Fruit fly (Drosophila melanogaster) whole organism, embryonic: Measurements from ENCODE around the gene Sik2.
A peak's percentile ranks its signal among the peaks of the same experiment; 100 is the strongest.

Experiments
- Aef1 ChIP-seq: fragments of 200-800 bp; sonication (Bioruptor generic); IDR thresholded peaks from 3 replicates; pipeline ENCODE4 v1.3.6; 2022; ENCODE audit warnings: missing biosample characterization, missing genetic modification characterization
- B-H1 ChIP-seq: fragments of 200-800 bp; sonication (Bioruptor generic); IDR thresholded peaks from 3 replicates; pipeline ENCODE4 v1.3.6; 2022; ENCODE audit warnings: missing biosample characterization, missing genetic modification characterization
- B-H2 ChIP-seq: fragments of 200-800 bp; sonication (Bioruptor generic); optimal IDR thresholded peaks from 2 replicates; lab custom pipeline; 2018; ENCODE audit warnings: missing biosample characterization, mild to moderate bottlenecking, missing genetic modification characterization
- BEAF-32 ChIP-seq: fragments of 200-800 bp; sonication (Bioruptor generic); optimal IDR thresholded peaks from 3 replicates; lab custom pipeline; 2017; ENCODE audit warnings: missing biosample characterization, missing genetic modification characterization, mild to moderate bottlenecking, moderate library complexity, missing genetic modification reagents
- CG10979 ChIP-seq: fragments of 200-800 bp; sonication (Bioruptor generic); optimal IDR thresholded peaks from 2 replicates; lab custom pipeline; 2018; ENCODE audit warnings: missing biosample characterization, mild to moderate bottlenecking, missing genetic modification characterization, moderate library complexity
- CG11695 ChIP-seq: fragments of 200-800 bp; sonication (Bioruptor generic); IDR thresholded peaks from 3 replicates; pipeline ENCODE4 v1.3.6; 2022; ENCODE audit warnings: missing biosample characterization, missing genetic modification characterization
- CG15011 ChIP-seq: fragments of 200-800 bp; sonication (Bioruptor generic); optimal IDR thresholded peaks from 3 replicates; lab custom pipeline; 2018; ENCODE audit warnings: missing biosample characterization, mild to moderate bottlenecking, missing genetic modification characterization
- CG15073 ChIP-seq: fragments of 200-800 bp; sonication (Bioruptor generic); optimal IDR thresholded peaks from 2 replicates; lab custom pipeline; 2016; ENCODE audit warnings: missing biosample characterization, missing genetic modification characterization
- CG1529 ChIP-seq: fragments of 200-800 bp; sonication (Bioruptor generic); optimal IDR thresholded peaks from 3 replicates; lab custom pipeline; 2018; ENCODE audit warnings: missing biosample characterization, missing genetic modification characterization
- CG1602 ChIP-seq: fragments of 200-800 bp; sonication (Bioruptor generic); optimal IDR thresholded peaks from 3 replicates; lab custom pipeline; 2016; ENCODE audit warnings: missing biosample characterization, missing genetic modification characterization
- CG18262 ChIP-seq: fragments of 200-800 bp; optimal IDR thresholded peaks from 3 replicates; lab custom pipeline; 2019; ENCODE audit warnings: missing biosample characterization, mild to moderate bottlenecking, missing genetic modification characterization, moderate library complexity
- CG2120 ChIP-seq: fragments of 200-800 bp; sonication (Bioruptor generic); optimal IDR thresholded peaks from 3 replicates; lab custom pipeline; 2016; ENCODE audit warnings: missing biosample characterization, missing genetic modification characterization
- CG30403 ChIP-seq: fragments of 200-800 bp; sonication (Bioruptor generic); optimal IDR thresholded peaks from 3 replicates; lab custom pipeline; 2016; ENCODE audit warnings: missing biosample characterization, missing genetic modification characterization
- CG30431 ChIP-seq: fragments of 200-800 bp; sonication (Bioruptor generic); optimal IDR thresholded peaks from 2 replicates; lab custom pipeline; 2017; ENCODE audit warnings: missing biosample characterization, missing genetic modification characterization
- CG3163 ChIP-seq: fragments of 200-800 bp; sonication (Bioruptor generic); optimal IDR thresholded peaks from 3 replicates; lab custom pipeline; 2016; ENCODE audit warnings: missing biosample characterization, missing genetic modification characterization
- CG4404 ChIP-seq: fragments of 200-800 bp; sonication (Bioruptor generic); IDR thresholded peaks from 2 replicates; pipeline ENCODE4 v1.3.6; 2022; ENCODE audit warnings: missing biosample characterization, missing genetic modification characterization
- CG6254 ChIP-seq: fragments of 200-800 bp; sonication (Bioruptor generic); optimal IDR thresholded peaks from 3 replicates; lab custom pipeline; 2017; ENCODE audit warnings: mild to moderate bottlenecking, missing biosample characterization, missing genetic modification reagents, missing genetic modification characterization
- CG7745 ChIP-seq: fragments of 200-800 bp; sonication (Bioruptor generic); optimal IDR thresholded peaks from 2 replicates; lab custom pipeline; 2018; ENCODE audit warnings: missing biosample characterization, mild to moderate bottlenecking, missing genetic modification characterization, moderate library complexity
- CG7963 ChIP-seq: fragments of 200-800 bp; sonication (Bioruptor generic); IDR thresholded peaks from 3 replicates; pipeline ENCODE4 v1.3.6; 2022; ENCODE audit warnings: missing biosample characterization, missing genetic modification characterization; ENCODE audit not compliant: partially characterized antibody
- CG9437 ChIP-seq: fragments of 200-800 bp; sonication (Bioruptor generic); optimal IDR thresholded peaks from 2 replicates; lab custom pipeline; 2018; ENCODE audit warnings: missing biosample characterization, mild to moderate bottlenecking, missing genetic modification characterization
- CHES-1-like ChIP-seq: fragments of 200-800 bp; sonication (Bioruptor generic); optimal IDR thresholded peaks from 2 replicates; lab custom pipeline; 2016; ENCODE audit warnings: missing biosample characterization, missing genetic modification characterization
- Camta ChIP-seq: fragments of 200-800 bp; sonication (Bioruptor generic); optimal IDR thresholded peaks from 2 replicates; lab custom pipeline; 2016; ENCODE audit warnings: missing biosample characterization, missing genetic modification characterization
- Dip3 ChIP-seq: fragments of 200-800 bp; sonication (Bioruptor generic); optimal IDR thresholded peaks from 3 replicates; lab custom pipeline; 2016; ENCODE audit warnings: missing biosample characterization, missing genetic modification characterization
- Fer1 ChIP-seq: fragments of 200-800 bp; sonication (Bioruptor generic); optimal IDR thresholded peaks from 2 replicates; lab custom pipeline; 2017; ENCODE audit warnings: missing biosample characterization, mild to moderate bottlenecking, missing genetic modification characterization
- Gsc ChIP-seq: fragments of 200-800 bp; sonication (Bioruptor generic); IDR thresholded peaks from 2 replicates; pipeline ENCODE4 v1.3.6; 2022; ENCODE audit warnings: missing biosample characterization, missing genetic modification characterization
- HLH54F ChIP-seq: fragments of 200-800 bp; sonication (Bioruptor generic); optimal IDR thresholded peaks from 3 replicates; lab custom pipeline; 2016; ENCODE audit warnings: missing biosample characterization, missing genetic modification characterization
- HmgD ChIP-seq: fragments of 200-800 bp; sonication (Bioruptor generic); optimal IDR thresholded peaks from 3 replicates; lab custom pipeline; 2016; ENCODE audit warnings: missing biosample characterization, missing genetic modification characterization
- MTF-1 ChIP-seq: fragments of 200-800 bp; sonication (Bioruptor generic); optimal IDR thresholded peaks from 2 replicates; lab custom pipeline; 2018; ENCODE audit warnings: missing biosample characterization, mild to moderate bottlenecking, missing genetic modification characterization, borderline replicate concordance
- amos ChIP-seq: fragments of 200-800 bp; sonication (Bioruptor generic); IDR thresholded peaks from 2 replicates; pipeline ENCODE4 v1.3.6; 2022; ENCODE audit warnings: missing biosample characterization, missing genetic modification characterization; ENCODE audit not compliant: partially characterized antibody
- ap ChIP-seq: fragments of 200-800 bp; sonication (Bioruptor generic); IDR thresholded peaks from 2 replicates; pipeline ENCODE4 v1.3.6; 2022; ENCODE audit warnings: missing biosample characterization, missing genetic modification characterization
- ara ChIP-seq: fragments of 200-800 bp; sonication (Bioruptor generic); IDR thresholded peaks from 2 replicates; pipeline ENCODE4 v1.3.6; 2022; ENCODE audit warnings: missing biosample characterization, missing genetic modification characterization
- bcd ChIP-seq: fragments of 200-800 bp; sonication (Bioruptor generic); optimal IDR thresholded peaks from 2 replicates; lab custom pipeline; 2017; ENCODE audit warnings: missing biosample characterization, mild to moderate bottlenecking, missing genetic modification characterization
- cas ChIP-seq: fragments of 200-800 bp; sonication (Bioruptor generic); IDR thresholded peaks from 2 replicates; pipeline ENCODE4 v1.3.6; 2022; ENCODE audit warnings: missing biosample characterization, missing genetic modification characterization
- chif ChIP-seq, 2 experiments: fragments of 200-800 bp; sonication (Bioruptor generic); optimal IDR thresholded peaks; 3 replicates each; lab custom pipeline; 2016; ENCODE audit warnings: missing biosample characterization in 2 of 2, missing genetic modification characterization in 2 of 2
- dmrt99B ChIP-seq: fragments of 200-800 bp; sonication (Bioruptor generic); optimal IDR thresholded peaks from 2 replicates; lab custom pipeline; 2018; ENCODE audit warnings: missing biosample characterization, mild to moderate bottlenecking, missing genetic modification characterization, moderate library complexity
- gsb-n ChIP-seq: fragments of 200-800 bp; sonication (Bioruptor generic); optimal IDR thresholded peaks from 3 replicates; lab custom pipeline; 2018; ENCODE audit warnings: missing biosample characterization, mild to moderate bottlenecking, missing genetic modification characterization
- hkb ChIP-seq, 2 experiments: fragments of 200-800 bp in 1 of 2; fragments of >200 bp in 1 of 2; sonication (Bioruptor generic) in 1 of 2; IDR thresholded peaks in 1 of 2; optimal IDR thresholded peaks in 1 of 2; 2 replicates each; pipeline versions ENCODE4 v1.3.6 to Lab custom; 2017 to 2022; ENCODE audit warnings: missing biosample characterization in 1 of 2, missing genetic modification characterization in 1 of 2
- ind ChIP-seq: fragments of 200-800 bp; sonication (Bioruptor generic); optimal IDR thresholded peaks from 3 replicates; lab custom pipeline; 2016; ENCODE audit warnings: missing biosample characterization, missing genetic modification characterization
- insv ChIP-seq, 2 experiments: fragments of 200-800 bp; sonication (Bioruptor generic); optimal IDR thresholded peaks; 3 replicates each; lab custom pipeline; 2016 to 2018; ENCODE audit warnings: missing biosample characterization in 2 of 2, missing genetic modification characterization in 2 of 2
- lbe ChIP-seq: fragments of 200-800 bp; sonication (Bioruptor generic); optimal IDR thresholded peaks from 2 replicates; lab custom pipeline; 2016; ENCODE audit warnings: missing biosample characterization, mild to moderate bottlenecking, missing genetic modification characterization
- odd ChIP-seq: fragments of 200-800 bp; sonication (Bioruptor generic); optimal IDR thresholded peaks from 2 replicates; lab custom pipeline; 2017; ENCODE audit warnings: missing biosample characterization, mild to moderate bottlenecking, missing genetic modification characterization
- onecut ChIP-seq: fragments of 200-800 bp; sonication (Bioruptor generic); IDR thresholded peaks from 2 replicates; pipeline ENCODE4 v1.3.6; 2022; ENCODE audit warnings: missing biosample characterization, missing genetic modification characterization
- pzg ChIP-seq: fragments of 200-800 bp; sonication (Bioruptor generic); optimal IDR thresholded peaks from 3 replicates; lab custom pipeline; 2018; ENCODE audit warnings: missing biosample characterization, mild to moderate bottlenecking, missing genetic modification characterization, moderate library complexity
- seq ChIP-seq: fragments of 200-800 bp; sonication (Bioruptor generic); IDR thresholded peaks from 2 replicates; pipeline ENCODE4 v1.3.6; 2022; ENCODE audit warnings: missing biosample characterization, missing genetic modification characterization
- sna ChIP-seq: fragments of 200-800 bp; sonication (Bioruptor generic); IDR thresholded peaks from 2 replicates; pipeline ENCODE4 v1.3.6; 2022; ENCODE audit warnings: missing biosample characterization, missing genetic modification characterization; ENCODE audit not compliant: partially characterized antibody
- sr ChIP-seq: fragments of 200-800 bp; sonication (Bioruptor generic); IDR thresholded peaks from 3 replicates; pipeline ENCODE4 v1.3.6; 2022; ENCODE audit warnings: missing biosample characterization, missing genetic modification characterization
- tgo ChIP-seq: fragments of 200-800 bp; sonication (Bioruptor generic); IDR thresholded peaks from 3 replicates; pipeline ENCODE4 v1.3.6; 2022; ENCODE audit warnings: missing biosample characterization, missing genetic modification characterization
- unpg ChIP-seq: fragments of 200-800 bp; sonication (Bioruptor generic); optimal IDR thresholded peaks from 3 replicates; lab custom pipeline; 2018; ENCODE audit warnings: missing biosample characterization, mild to moderate bottlenecking, missing genetic modification characterization, moderate library complexity
- vvl ChIP-seq: fragments of 200-800 bp; sonication (Bioruptor generic); IDR thresholded peaks from 2 replicates; pipeline ENCODE4 v1.3.6; 2022; ENCODE audit warnings: missing biosample characterization, missing genetic modification characterization
- wdn ChIP-seq: fragments of 200-800 bp; sonication (Bioruptor generic); IDR thresholded peaks from 2 replicates; pipeline ENCODE4 v1.3.6; 2022; ENCODE audit warnings: missing biosample characterization, missing genetic modification characterization

The Sik2 gene

DNA sequence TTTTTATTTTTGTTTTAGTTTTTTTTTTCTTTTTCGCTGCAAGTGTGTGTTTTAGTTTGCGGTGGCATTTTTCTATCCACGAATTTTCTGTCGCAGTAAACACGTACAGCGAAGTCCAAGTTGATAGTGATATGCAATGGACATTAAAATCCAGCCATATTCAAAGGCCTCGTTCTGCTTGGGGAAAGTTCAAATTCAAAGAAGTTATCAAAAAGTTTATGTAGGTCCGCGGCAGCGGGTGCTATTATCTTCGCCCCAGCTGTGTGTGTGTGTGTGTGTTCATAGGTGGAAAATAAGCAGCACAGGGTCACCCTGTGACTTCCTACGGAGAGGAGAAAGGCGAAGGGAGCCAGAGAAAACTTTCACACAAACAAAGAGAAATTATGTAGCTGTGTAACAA is 25.8 kb upstream of the Sik2 start (continued):
- TF ChIP-seq CG30431 (GFP tag; lab: Kevin White, UChicago) (peak; percentile 36), CG9437 (GFP tag; lab: Kevin White, UChicago) (peak; percentile 24), cas (no peak), CG7745 (tag; lab: Kevin White, UChicago) (no peak), amos (GFP tag; lab: Robert Waterston, UW) (no peak), unpg (peak; percentile 60), CG1529 (peak; percentile 51), CG11695 (GFP tag; lab: Robert Waterston, UW) (peak; percentile 53; the same call in 1 of the 3 replicates), CG15073 (no peak), CG30403 (GFP tag; lab: Kevin White, UChicago) (peak; percentile 55), CG6254 (GFP tag; lab: Kevin White, UChicago) (peak; percentile 99), vvl (GFP tag; lab: Robert Waterston, UW) (peak; percentile 84), B-H2 (GFP tag; lab: Kevin White, UChicago) (no peak), seq (GFP tag; lab: Robert Waterston, UW) (peak; percentile 75), CG18262 (tag; lab: Kevin White, UChicago) (peak; percentile 69), Camta (GFP tag; lab: Kevin White, UChicago) (peak; percentile 36), B-H1 (GFP tag; lab: Robert Waterston, UW) (peak; percentile 52; the same call in 2 of the 3 replicates), CG1602 (GFP tag; lab: Kevin White, UChicago) (peak; percentile 46), gsb-n (tag; lab: Kevin White, UChicago) (peak; percentile 56), hkb (optimal IDR thresholded peaks at IDR 0.05; lab: Kevin White, UChicago) (no peak), hkb (GFP tag; IDR thresholded peaks at IDR 0.05; lab: Robert Waterston, UW) (peak; percentile 75), CG10979 (peak; percentile 47), chif (GFP tag; optimal IDR thresholded peaks at IDR 0.05; lab: Kevin White, UChicago) (peak; percentile 42 to 46), Dip3 (GFP tag; lab: Kevin White, UChicago) (no peak), sna (no peak), CHES-1-like (GFP tag; lab: Kevin White, UChicago) (peak; percentile 29), bcd (GFP tag; lab: Kevin White, UChicago) (peak; percentile 29), MTF-1 (no peak), lbe (GFP tag; lab: Kevin White, UChicago) (no peak), pzg (no peak), CG2120 (GFP tag; lab: Kevin White, UChicago) (peak; percentile 42), odd (GFP tag; lab: Kevin White, UChicago) (peak; percentile 62), CG3163 (peak; percentile 6), wdn (GFP tag; lab: Robert Waterston, UW) (peak; percentile 53), sr (GFP tag; lab: Robert Waterston, UW) (no peak; the same call in 2 of the 3 replicates), insv (GFP tag; optimal IDR thresholded peaks at IDR 0.05; lab: Kevin White, UChicago) (no peak), dmrt99B (tag; lab: Kevin White, UChicago) (peak; percentile 76), ara (GFP tag; lab: Robert Waterston, UW) (peak; percentile 17; the same call in 1 of the 2 replicates), HLH54F (GFP tag; lab: Kevin White, UChicago) (peak; percentile 36), Aef1 (0 out of 3 replicates have a peak, but pooled peaks have one; percentile 14), ap (GFP tag; lab: Robert Waterston, UW) (peak; percentile 62), Gsc (GFP tag; lab: Robert Waterston, UW) (peak; percentile 24; the same call in 1 of the 2 replicates), HmgD (GFP tag; lab: Kevin White, UChicago) (no peak), tgo (GFP tag; lab: Robert Waterston, UW) (peak; percentile 37; the same call in 1 of the 3 replicates), onecut (GFP tag; lab: Robert Waterston, UW) (0 out of 2 replicates have a peak, but pooled peaks have one; percentile 27), Fer1 (GFP tag; lab: Kevin White, UChicago) (peak; percentile 22), CG15011 (no peak), CG4404 (GFP tag; lab: Robert Waterston, UW) (no peak), CG7963 (GFP tag; lab: Robert Waterston, UW) (no peak), BEAF-32 (GFP tag; lab: Kevin White, UChicago) (no peak), ind (GFP tag; lab: Kevin White, UChicago) (peak; percentile 48)
